Worm (Caenorhabditis elegans) whole organism, young adult: Measurements from ENCODE around the gene C36C9.5.
"Not testable (repeated sequence)": the region's sequence is repeated elsewhere in the genome, so short reads cannot be mapped to it uniquely, and the experiment has no call there.

ENCODE experiments used
- B0261.1 ChIP-seq: sonication (generic microtip); optimal IDR thresholded peaks from 2 replicates; lab custom pipeline; 2016; ENCODE audit warnings: mild to moderate bottlenecking, missing genetic modification characterization, moderate library complexity, missing compliant biosample characterization
- D2030.7 ChIP-seq: fragments of 200-800 bp; sonication (Bioruptor generic); IDR thresholded peaks from 2 replicates; pipeline ENCODE4 v1.3.6; 2022; ENCODE audit warnings: missing genetic modification reagents, missing genetic modification characterization, missing compliant biosample characterization
- F37B4.10 ChIP-seq: fragments of 200-800 bp; sonication (Bioruptor generic); IDR thresholded peaks from 2 replicates; pipeline ENCODE4 v1.3.6; 2022; ENCODE audit warnings: missing genetic modification characterization, missing compliant biosample characterization
- F55B11.4 ChIP-seq: sonication (generic microtip); optimal IDR thresholded peaks from 2 replicates; lab custom pipeline; 2016; ENCODE audit warnings: missing compliant biosample characterization, missing genetic modification characterization, borderline replicate concordance; ENCODE audit not compliant: insufficient read depth
- K12H6.12 ChIP-seq: fragments of 200-800 bp; sonication (Bioruptor generic); optimal IDR thresholded peaks from 2 replicates; lab custom pipeline; 2018; ENCODE audit warnings: mild to moderate bottlenecking, missing genetic modification characterization, missing compliant biosample characterization
- ama-1 ChIP-seq, 3 experiments: fragments of 150-350 bp in 1 of 3; sonication (generic microtip) in 2 of 3; optimal IDR thresholded peaks; 2 replicates each; lab custom pipeline; 2014 to 2018; ENCODE audit warnings: missing biosample characterization in 2 of 3, missing genetic modification characterization in 2 of 3, missing genetic modification reagents in 2 of 3
- atf-7 ChIP-seq: sonication (generic microtip); optimal IDR thresholded peaks from 2 replicates; lab custom pipeline; 2017; ENCODE audit warnings: mild to moderate bottlenecking, missing genetic modification characterization, missing compliant biosample characterization
- attf-3 ChIP-seq: fragments of 200-800 bp; sonication (Bioruptor generic); conservative IDR thresholded peaks from 2 replicates; pipeline ENCODE4 v1.3.6; 2022; ENCODE audit warnings: missing genetic modification reagents, missing genetic modification characterization, missing compliant biosample characterization
- attf-6 ChIP-seq: fragments of 200-800 bp; sonication (Bioruptor generic); IDR thresholded peaks from 2 replicates; pipeline ENCODE4 v1.3.6; 2022; ENCODE audit warnings: missing genetic modification reagents, missing genetic modification characterization, missing compliant biosample characterization
- ceh-91 ChIP-seq: fragments of 200-800 bp; sonication (Bioruptor generic); IDR thresholded peaks from 2 replicates; pipeline ENCODE4 v1.3.6; 2022; ENCODE audit warnings: missing genetic modification reagents, missing genetic modification characterization, missing compliant biosample characterization
- dox-1 ChIP-seq: fragments of 200-800 bp; sonication (Bioruptor generic); IDR thresholded peaks from 2 replicates; pipeline ENCODE4 v1.3.6; 2022; ENCODE audit warnings: missing genetic modification reagents, missing genetic modification characterization, missing compliant biosample characterization
- gei-17 ChIP-seq: fragments of 200-800 bp; sonication (Bioruptor generic); optimal IDR thresholded peaks from 2 replicates; lab custom pipeline; 2018; ENCODE audit warnings: mild to moderate bottlenecking, missing genetic modification characterization, missing compliant biosample characterization
- him-1 ChIP-seq: sonication (generic microtip); optimal IDR thresholded peaks from 2 replicates; lab custom pipeline; 2016; ENCODE audit warnings: missing genotype, missing genetic modification reagents, missing genetic modification characterization, missing compliant biosample characterization
- hmg-1.2 ChIP-seq: fragments of 200-800 bp; sonication (Bioruptor generic); IDR thresholded peaks from 2 replicates; pipeline ENCODE4 v1.3.6; 2022; ENCODE audit warnings: missing genetic modification reagents, missing genetic modification characterization, missing compliant biosample characterization
- lin-35 ChIP-seq, 3 experiments: fragments of 150-350 bp in 2 of 3; sonication (generic microtip) in 1 of 3; optimal IDR thresholded peaks; 2 replicates each; lab custom pipeline; 2014 to 2018; ENCODE audit warnings: missing biosample characterization in 3 of 3, missing genetic modification characterization in 3 of 3, missing genetic modification reagents in 3 of 3
- madf-10 ChIP-seq: sonication (generic microtip); optimal IDR thresholded peaks from 2 replicates; lab custom pipeline; 2016; ENCODE audit warnings: mild to moderate bottlenecking, missing genetic modification characterization, missing compliant biosample characterization
- madf-3 ChIP-seq: fragments of 200-800 bp; sonication (Bioruptor generic); IDR thresholded peaks from 2 replicates; pipeline ENCODE4 v1.3.6; 2022; ENCODE audit warnings: missing genetic modification reagents, missing genetic modification characterization, missing compliant biosample characterization
- madf-6 ChIP-seq: fragments of 200-800 bp; sonication (Bioruptor generic); IDR thresholded peaks from 2 replicates; pipeline ENCODE4 v1.3.6; 2022; ENCODE audit warnings: missing genetic modification reagents, missing genetic modification characterization, missing compliant biosample characterization
- mcd-1 ChIP-seq: fragments of 200-800 bp; sonication (Bioruptor generic); IDR thresholded peaks from 2 replicates; pipeline ENCODE4 v1.3.6; 2022; ENCODE audit warnings: missing genetic modification reagents, missing genetic modification characterization, missing compliant biosample characterization
- mel-28 ChIP-seq: sonication (generic microtip); optimal IDR thresholded peaks from 2 replicates; lab custom pipeline; 2016; ENCODE audit warnings: borderline replicate concordance, mild to moderate bottlenecking, missing genetic modification characterization, missing compliant biosample characterization
- mes-4 ChIP-seq: sonication (generic microtip); optimal IDR thresholded peaks from 2 replicates; lab custom pipeline; 2016; ENCODE audit warnings: missing genotype, missing genetic modification characterization, missing compliant biosample characterization
- nhr-27 ChIP-seq: fragments of 200-800 bp; sonication (Bioruptor generic); optimal IDR thresholded peaks from 2 replicates; lab custom pipeline; 2018; ENCODE audit warnings: mild to moderate bottlenecking, missing genetic modification characterization, moderate library complexity, missing compliant biosample characterization
- pbrm-1 ChIP-seq: fragments of 200-800 bp; sonication (Bioruptor generic); IDR thresholded peaks from 2 replicates; pipeline ENCODE4 v1.3.6; 2022; ENCODE audit warnings: missing genetic modification reagents, missing genetic modification characterization, missing compliant biosample characterization
- rec-8 ChIP-seq, 2 experiments: sonication (generic microtip); optimal IDR thresholded peaks; 2 replicates each; lab custom pipeline; 2016; ENCODE audit warnings: mild to moderate bottlenecking in 2 of 2, missing genetic modification characterization in 2 of 2, missing genetic modification reagents in 2 of 2, missing genotype in 2 of 2, missing biosample characterization in 1 of 2, missing compliant biosample characterization in 1 of 2, moderate library complexity in 1 of 2
- sea-2 ChIP-seq: fragments of 200-800 bp; sonication (Bioruptor generic); IDR thresholded peaks from 2 replicates; pipeline ENCODE4 v1.3.6; 2022; ENCODE audit warnings: missing genetic modification characterization, missing compliant biosample characterization
- unc-130 ChIP-seq: sonication (generic microtip); optimal IDR thresholded peaks from 2 replicates; lab custom pipeline; 2016; ENCODE audit warnings: missing genetic modification reagents, missing genetic modification characterization, missing compliant biosample characterization
- zim-3 ChIP-seq: sonication (generic microtip); optimal IDR thresholded peaks from 2 replicates; lab custom pipeline; 2017; ENCODE audit warnings: mild to moderate bottlenecking, missing genetic modification characterization, moderate library complexity, missing compliant biosample characterization
- ztf-26 ChIP-seq: sonication (generic microtip); optimal IDR thresholded peaks from 2 replicates; lab custom pipeline; 2017; ENCODE audit warnings: missing genetic modification characterization, missing compliant biosample characterization

The C36C9.5 gene

DNA sequence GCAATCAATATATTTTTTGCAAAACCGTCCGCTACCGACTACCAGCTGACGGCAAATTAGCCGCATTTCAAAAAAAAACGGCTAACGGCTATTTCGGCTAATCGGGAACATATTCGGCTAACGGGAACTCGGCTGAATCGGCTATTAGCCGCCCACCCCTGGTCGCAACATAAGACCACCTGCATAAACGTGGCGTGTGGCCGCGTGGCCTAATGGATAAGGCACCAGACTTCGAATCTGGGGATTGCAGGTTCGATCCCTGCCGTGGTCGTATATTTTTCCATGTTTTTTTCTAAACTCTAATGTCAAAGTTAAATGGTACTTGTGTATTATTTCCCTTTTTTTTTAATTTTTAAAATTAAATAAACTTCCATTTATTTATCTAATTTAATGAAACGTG is 5.3 kb downstream of the C36C9.5 start (continued):
- peak; percentile 64 for TF ChIP-seq him-1
- peak; percentile 36; the same call in 1 of the 2 replicates for TF ChIP-seq D2030.7
- TF ChIP-seq ceh-91 (GFP tag; lab: Robert Waterston, UW), result 0 out of 2 replicates have a peak, but pooled peaks have one; percentile 28
- TF ChIP-seq ztf-26 (tag; lab: Kevin White, UChicago), result no peak
- no peak for TF ChIP-seq unc-130
- TF ChIP-seq mel-28 (tag; lab: Kevin White, UChicago), result no peak
- TF ChIP-seq B0261.1 (tag; lab: Kevin White, UChicago), result peak; percentile 51
- TF ChIP-seq ama-1 (optimal IDR thresholded peaks at IDR 0.05; lab: Kevin White, UChicago), result no peak
- no peak for TF ChIP-seq ama-1 (GFP tag; optimal IDR thresholded peaks at IDR 0.05; lab: Kevin White, UChicago)
- no peak for TF ChIP-seq gei-17
- TF ChIP-seq mcd-1 (GFP tag; lab: Robert Waterston, UW), result no peak
- TF ChIP-seq F55B11.4 (tag; lab: Kevin White, UChicago), result no peak
- no peak for TF ChIP-seq attf-3 (GFP tag; lab: Robert Waterston, UW)
- TF ChIP-seq F37B4.10 (GFP tag; lab: Robert Waterston, UW), result no peak

- TF ChIP-seq nhr-27 (tag; lab: Kevin White, UChicago); madf-10 (tag; lab: Kevin White, UChicago); rec-8 (tag; optimal IDR thresholded peaks at IDR 0.05; lab: Kevin White, UChicago): not testable (repeated sequence)
These were observed 6.9 kb downstream of the C36C9.5 start, which contains the start of gene C36C9.4 for ce11 chrX:1696879-1697278. C36C9.4 (minus strand) TSS chrX:1696979.

ce11 chrX:1690894-1691293 is 12.8 kb downstream of the C36C9.5 start, which contains the start of gene C36C9.6:
C36C9.6 (minus strand) TSS chrX:1690994.
- not testable (repeated sequence) for TF ChIP-seq dox-1; mes-4 (tag; lab: Kevin White, UChicago); zim-3 (tag; lab: Kevin White, UChicago)

- not testable (repeated sequence) for TF ChIP-seq K12H6.12 (tag; lab: Kevin White, UChicago); atf-7 (tag; lab: Kevin White, UChicago); attf-6 (GFP tag; lab: Robert Waterston, UW)
These were observed 13.7 kb downstream of the C36C9.5 start, which contains the start of gene C36C9.12 for ce11 chrX:1689996-1690395. C36C9.12 (minus strand) TSS chrX:1690096.

- not testable (repeated sequence) for TF ChIP-seq madf-3 (GFP tag; lab: Robert Waterston, UW); lin-35 (GFP tag; optimal IDR thresholded peaks at IDR 0.05; lab: Kevin White, UChicago); pbrm-1
These were observed 16.7 kb downstream of the C36C9.5 start, which contains the start of gene C36C9.11 for ce11 chrX:1687079-1687478. C36C9.11 (plus strand) TSS chrX:1687379.

- TF ChIP-seq sea-2, result no peak
- peak; percentile 62 for TF ChIP-seq hmg-1.2 (GFP tag; lab: Robert Waterston, UW)
- 0 out of 2 replicates have a peak, but pooled peaks have one; percentile 29 for TF ChIP-seq madf-6 (GFP tag; lab: Robert Waterston, UW)
- no peak for TF ChIP-seq attf-3 (GFP tag; lab: Robert Waterston, UW)
These were observed 21.2 kb downstream of the C36C9.5 start, which contains the start of gene meg-4 for ce11 chrX:1682558-1682957. meg-4 (plus strand) TSS chrX:1682954.
